Fruit fly (Drosophila melanogaster): ENCODE measurements around the gene CG7276.

- TF ChIP-seq Myc (optimal IDR thresholded peaks at IDR 0.05) = no peak
- no peak for TF ChIP-seq dl (GFP tag; optimal IDR thresholded peaks at IDR 0.05; ENCODE audit: insufficient read depth in 1 of 2, partially characterized antibody in 2 of 2)
- no peak for TF ChIP-seq sage (GFP tag; optimal IDR thresholded peaks at IDR 0.05)
- TF ChIP-seq usp (GFP tag; optimal IDR thresholded peaks at IDR 0.05) = no peak
- TF ChIP-seq OdsH (GFP tag; optimal IDR thresholded peaks at IDR 0.05) = no peak
- TF ChIP-seq dsf (GFP tag; optimal IDR thresholded peaks at IDR 0.05; ENCODE audit: borderline replicate concordance) = no peak
- no peak for TF ChIP-seq Sp1 (GFP tag; optimal IDR thresholded peaks at IDR 0.05)
- TF ChIP-seq Abd-B (GFP tag; optimal IDR thresholded peaks at IDR 0.05) = no peak
These were observed 2.6 kb upstream of the CG7276 start, which contains the start of gene CG12355 for dm6 chr3L:15495449-15495848.

Measured in whole organism, wandering third instar larva.